Worm (Caenorhabditis elegans) whole organism, young adult: ENCODE measurements around the gene C27D9.1.

Experiments
- B0336.3 ChIP-seq: fragments of 200-800 bp; sonication (Bioruptor generic); IDR thresholded peaks from 2 replicates; pipeline ENCODE4 v1.3.6; 2022; ENCODE audit warnings: missing genetic modification characterization, missing compliant biosample characterization
- C17E4.6 ChIP-seq: fragments of 200-800 bp; sonication (Bioruptor generic); IDR thresholded peaks from 2 replicates; pipeline ENCODE4 v1.3.6; 2022; ENCODE audit warnings: missing genetic modification reagents, missing genetic modification characterization, missing compliant biosample characterization
- D2030.7 ChIP-seq: fragments of 200-800 bp; sonication (Bioruptor generic); IDR thresholded peaks from 2 replicates; pipeline ENCODE4 v1.3.6; 2022; ENCODE audit warnings: missing genetic modification reagents, missing genetic modification characterization, missing compliant biosample characterization
- F10E7.11 ChIP-seq: sonication (generic microtip); optimal IDR thresholded peaks from 2 replicates; lab custom pipeline; 2017; ENCODE audit warnings: mild to moderate bottlenecking, missing genetic modification characterization, moderate library complexity, missing compliant biosample characterization
- F33H1.4 ChIP-seq: fragments of 200-800 bp; sonication (Bioruptor generic); IDR thresholded peaks from 2 replicates; pipeline ENCODE4 v1.3.6; 2022; ENCODE audit warnings: missing genetic modification reagents, missing genetic modification characterization, missing compliant biosample characterization
- F39B2.1 ChIP-seq: fragments of 200-800 bp; sonication (Bioruptor generic); IDR thresholded peaks from 2 replicates; pipeline ENCODE4 v1.3.6; 2022; ENCODE audit warnings: missing genetic modification reagents, missing genetic modification characterization, missing compliant biosample characterization
- F52B5.7 ChIP-seq: sonication (generic microtip); optimal IDR thresholded peaks from 2 replicates; lab custom pipeline; 2016; ENCODE audit warnings: mild to moderate bottlenecking, missing genetic modification characterization, missing compliant biosample characterization
- F55B11.4 ChIP-seq: sonication (generic microtip); optimal IDR thresholded peaks from 2 replicates; lab custom pipeline; 2016; ENCODE audit warnings: missing compliant biosample characterization, missing genetic modification characterization, borderline replicate concordance; ENCODE audit not compliant: insufficient read depth
- T07F8.4 ChIP-seq: sonication (generic microtip); optimal IDR thresholded peaks from 2 replicates; lab custom pipeline; 2016; ENCODE audit warnings: mild to moderate bottlenecking, missing genetic modification characterization, moderate library complexity, missing compliant biosample characterization
- Y53F4B.3 ChIP-seq: fragments of 200-800 bp; sonication (Bioruptor generic); IDR thresholded peaks from 2 replicates; pipeline ENCODE4 v1.3.6; 2022; ENCODE audit warnings: missing genetic modification reagents, missing genetic modification characterization, missing compliant biosample characterization
- Y95B8A.8 ChIP-seq: fragments of 200-800 bp; sonication (Bioruptor generic); IDR thresholded peaks from 2 replicates; pipeline ENCODE4 v1.3.6; 2022; ENCODE audit warnings: missing genetic modification reagents, missing genetic modification characterization, missing compliant biosample characterization
- ama-1 ChIP-seq, 3 experiments: fragments of 150-350 bp in 1 of 3; sonication (generic microtip) in 2 of 3; optimal IDR thresholded peaks; 2 replicates each; lab custom pipeline; 2014 to 2018; ENCODE audit warnings: missing biosample characterization in 2 of 3, missing genetic modification characterization in 2 of 3, missing genetic modification reagents in 2 of 3
- aptf-3 ChIP-seq: fragments of 200-800 bp; sonication (Bioruptor generic); IDR thresholded peaks from 2 replicates; pipeline ENCODE4 v1.3.6; 2022; ENCODE audit warnings: missing genetic modification characterization, missing compliant biosample characterization
- athp-1 ChIP-seq: sonication (generic microtip); optimal IDR thresholded peaks from 2 replicates; lab custom pipeline; 2017; ENCODE audit warnings: mild to moderate bottlenecking, missing genetic modification characterization, missing compliant biosample characterization
- attf-3 ChIP-seq: fragments of 200-800 bp; sonication (Bioruptor generic); conservative IDR thresholded peaks from 2 replicates; pipeline ENCODE4 v1.3.6; 2022; ENCODE audit warnings: missing genetic modification reagents, missing genetic modification characterization, missing compliant biosample characterization
- attf-5 ChIP-seq: fragments of 200-800 bp; sonication (Bioruptor generic); optimal IDR thresholded peaks from 2 replicates; lab custom pipeline; 2018; ENCODE audit warnings: mild to moderate bottlenecking, missing genetic modification characterization, missing compliant biosample characterization
- cebp-1 ChIP-seq, 2 experiments: fragments of 200-800 bp in 1 of 2; sonication (Bioruptor generic) in 1 of 2; sonication (generic microtip) in 1 of 2; IDR thresholded peaks in 1 of 2; optimal IDR thresholded peaks in 1 of 2; 2 replicates each; pipeline versions ENCODE4 v1.3.6 to Lab custom; 2017 to 2022; ENCODE audit warnings: missing compliant biosample characterization in 2 of 2, missing genetic modification characterization in 2 of 2, mild to moderate bottlenecking in 1 of 2, missing genetic modification reagents in 1 of 2, moderate library complexity in 1 of 2
- ceh-27 ChIP-seq: fragments of 200-800 bp; sonication (Bioruptor generic); optimal IDR thresholded peaks from 2 replicates; lab custom pipeline; 2018; ENCODE audit warnings: mild to moderate bottlenecking, missing genetic modification characterization, moderate library complexity, missing compliant biosample characterization
- ceh-79 ChIP-seq: sonication (generic microtip); optimal IDR thresholded peaks from 2 replicates; lab custom pipeline; 2017; ENCODE audit warnings: mild to moderate bottlenecking, missing genetic modification characterization, missing compliant biosample characterization
- ceh-91 ChIP-seq: fragments of 200-800 bp; sonication (Bioruptor generic); IDR thresholded peaks from 2 replicates; pipeline ENCODE4 v1.3.6; 2022; ENCODE audit warnings: missing genetic modification reagents, missing genetic modification characterization, missing compliant biosample characterization
- dox-1 ChIP-seq: fragments of 200-800 bp; sonication (Bioruptor generic); IDR thresholded peaks from 2 replicates; pipeline ENCODE4 v1.3.6; 2022; ENCODE audit warnings: missing genetic modification reagents, missing genetic modification characterization, missing compliant biosample characterization
- dpl-1 ChIP-seq: fragments of 150-350 bp; optimal IDR thresholded peaks from 2 replicates; lab custom pipeline; 2014; ENCODE audit warnings: missing biosample characterization, missing genetic modification reagents, missing genetic modification characterization
- egl-44 ChIP-seq: fragments of 200-800 bp; sonication (Bioruptor generic); IDR thresholded peaks from 2 replicates; pipeline ENCODE4 v1.3.6; 2022; ENCODE audit warnings: missing genetic modification reagents, missing genetic modification characterization, missing compliant biosample characterization
- him-1 ChIP-seq: sonication (generic microtip); optimal IDR thresholded peaks from 2 replicates; lab custom pipeline; 2016; ENCODE audit warnings: missing genotype, missing genetic modification reagents, missing genetic modification characterization, missing compliant biosample characterization
- hmg-1.2 ChIP-seq: fragments of 200-800 bp; sonication (Bioruptor generic); IDR thresholded peaks from 2 replicates; pipeline ENCODE4 v1.3.6; 2022; ENCODE audit warnings: missing genetic modification reagents, missing genetic modification characterization, missing compliant biosample characterization
- lag-1 ChIP-seq: fragments of 200-800 bp; sonication (Bioruptor generic); IDR thresholded peaks from 2 replicates; pipeline ENCODE4 v1.3.6; 2022; ENCODE audit warnings: missing genetic modification reagents, missing genetic modification characterization, missing compliant biosample characterization
- let-526 ChIP-seq: fragments of 200-800 bp; sonication (Bioruptor generic); IDR thresholded peaks from 2 replicates; pipeline ENCODE4 v1.3.6; 2022; ENCODE audit warnings: missing genetic modification reagents, missing genetic modification characterization, missing compliant biosample characterization
- let-607 ChIP-seq, 2 experiments: fragments of 200-800 bp in 1 of 2; sonication (Bioruptor generic) in 1 of 2; sonication (generic microtip) in 1 of 2; optimal IDR thresholded peaks; 2 replicates each; lab custom pipeline; 2016 to 2018; ENCODE audit warnings: mild to moderate bottlenecking in 2 of 2, missing compliant biosample characterization in 2 of 2, missing genetic modification characterization in 2 of 2, moderate library complexity in 2 of 2, missing genotype in 1 of 2
- lin-26 ChIP-seq: fragments of 200-800 bp; sonication (Bioruptor generic); IDR thresholded peaks from 2 replicates; pipeline ENCODE4 v1.3.6; 2022; ENCODE audit warnings: missing genetic modification reagents, missing genetic modification characterization, missing compliant biosample characterization
- madf-3 ChIP-seq: fragments of 200-800 bp; sonication (Bioruptor generic); IDR thresholded peaks from 2 replicates; pipeline ENCODE4 v1.3.6; 2022; ENCODE audit warnings: missing genetic modification reagents, missing genetic modification characterization, missing compliant biosample characterization
- madf-6 ChIP-seq: fragments of 200-800 bp; sonication (Bioruptor generic); IDR thresholded peaks from 2 replicates; pipeline ENCODE4 v1.3.6; 2022; ENCODE audit warnings: missing genetic modification reagents, missing genetic modification characterization, missing compliant biosample characterization
- nfyb-1 ChIP-seq: fragments of 200-800 bp; sonication (Bioruptor generic); IDR thresholded peaks from 2 replicates; pipeline ENCODE4 v1.3.6; 2022; ENCODE audit warnings: missing genetic modification reagents, missing genetic modification characterization, missing compliant biosample characterization
- nhr-27 ChIP-seq: fragments of 200-800 bp; sonication (Bioruptor generic); optimal IDR thresholded peaks from 2 replicates; lab custom pipeline; 2018; ENCODE audit warnings: mild to moderate bottlenecking, missing genetic modification characterization, moderate library complexity, missing compliant biosample characterization
- nhr-80 ChIP-seq: sonication (generic microtip); optimal IDR thresholded peaks from 2 replicates; lab custom pipeline; 2016; ENCODE audit warnings: missing genetic modification characterization, missing compliant biosample characterization
- rpc-1 ChIP-seq, 2 experiments: fragments of 150-350 bp in 1 of 2; sonication (generic microtip) in 1 of 2; optimal IDR thresholded peaks; 2 replicates each; lab custom pipeline; 2014 to 2018; ENCODE audit warnings: missing biosample characterization in 1 of 2, missing genetic modification characterization in 1 of 2, missing genetic modification reagents in 1 of 2, missing genotype in 1 of 2
- snpc-4 ChIP-seq, 5 experiments: fragments of 150-350 bp in 1 of 5; sonication (generic microtip) in 4 of 5; optimal IDR thresholded peaks; 2 replicates each; lab custom pipeline; 2014 to 2018; ENCODE audit warnings: missing genetic modification characterization in 5 of 5, missing biosample characterization in 3 of 5, antibody characterized with exemption in 2 of 5, mild to moderate bottlenecking in 2 of 5, missing compliant biosample characterization in 2 of 5, missing genotype in 2 of 5, moderate library complexity in 2 of 5, missing genetic modification reagents in 1 of 5
- ztf-25 ChIP-seq: fragments of 200-800 bp; sonication (Bioruptor generic); IDR thresholded peaks from 2 replicates; pipeline ENCODE4 v1.3.6; 2022; ENCODE audit warnings: missing genetic modification reagents, missing genetic modification characterization, missing compliant biosample characterization
- ztf-28 ChIP-seq: fragments of 200-800 bp; sonication (Bioruptor generic); IDR thresholded peaks from 2 replicates; pipeline ENCODE4 v1.3.6; 2022; ENCODE audit warnings: missing genetic modification reagents, missing genetic modification characterization, missing compliant biosample characterization

The C27D9.1 gene

ce11 chrII:4710120-4710519 lies 43.1 kb upstream of the C27D9.1 start, which contains the start of gene tag-151 (continued):
- TF ChIP-seq C17E4.6 (GFP tag; lab: Robert Waterston, UW) (no peak), attf-3 (no peak)

ce11 chrII:4710813-4711212 lies 42.4 kb upstream of the C27D9.1 start:
- TF ChIP-seq madf-3 (no peak), athp-1 (tag; lab: Kevin White, UChicago) (no peak), rpc-1 (optimal IDR thresholded peaks at IDR 0.05; lab: Kevin White, UChicago) (no peak), rpc-1 (tag; optimal IDR thresholded peaks at IDR 0.05; lab: Kevin White, UChicago) (no peak), egl-44 (GFP tag; lab: Robert Waterston, UW) (no peak)

DNA sequence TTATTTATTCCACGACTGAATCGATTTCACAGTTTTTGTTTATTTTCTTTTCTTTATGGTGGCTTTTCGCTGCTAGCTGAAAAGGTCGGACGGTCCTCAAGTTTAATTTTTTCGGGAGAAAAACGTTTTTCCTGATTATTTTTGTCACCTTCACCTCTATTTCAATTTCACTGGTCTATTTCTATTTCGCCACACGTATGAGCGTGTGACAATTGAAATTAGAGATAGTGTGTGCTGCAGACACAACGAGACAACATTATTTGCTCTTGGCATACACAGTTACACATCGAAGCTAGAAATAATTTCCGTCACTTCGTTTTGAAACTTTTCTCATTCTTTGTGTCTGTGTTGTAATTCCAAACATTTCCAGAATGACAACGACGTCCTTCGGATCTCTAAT lies 37.5 kb upstream of the C27D9.1 start, which contains the start of gene F41C3.8:
TSS of gene F41C3.8 (plus strand) at position 371 of the 400 bp plus-strand sequence.
- TF ChIP-seq D2030.7, result no peak
- TF ChIP-seq let-607 (tag; optimal IDR thresholded peaks at IDR 0.05; lab: Kevin White, UChicago), result peak in 1 of 2 experiments; percentile 87
- TF ChIP-seq dox-1 (GFP tag; lab: Robert Waterston, UW), result 0 out of 2 replicates have a peak, but pooled peaks have one; percentile 24
- TF ChIP-seq nhr-80 (tag; lab: Kevin White, UChicago), result peak; percentile 89
- no peak for TF ChIP-seq ceh-27 (GFP tag; lab: Kevin White, UChicago)
- peak; percentile 50 for TF ChIP-seq attf-5 (GFP tag; lab: Kevin White, UChicago)
- no peak for TF ChIP-seq F52B5.7 (tag; lab: Kevin White, UChicago)
- TF ChIP-seq B0336.3 (GFP tag; lab: Robert Waterston, UW), result no peak
- TF ChIP-seq ztf-25 (GFP tag; lab: Robert Waterston, UW), result no peak
- TF ChIP-seq F10E7.11, result no peak
- TF ChIP-seq lin-26 (GFP tag; lab: Robert Waterston, UW), result no peak
- no peak for TF ChIP-seq nfyb-1 (GFP tag; lab: Robert Waterston, UW)
- no peak for TF ChIP-seq aptf-3 (GFP tag; lab: Robert Waterston, UW)
- TF ChIP-seq nhr-27 (tag; lab: Kevin White, UChicago), result no peak
- no peak for TF ChIP-seq F33H1.4 (GFP tag; lab: Robert Waterston, UW)
- 0 out of 2 replicates have a peak, but pooled peaks have one; percentile 29 for TF ChIP-seq cebp-1 (GFP tag; IDR thresholded peaks at IDR 0.05; lab: Robert Waterston, UW)
- TF ChIP-seq cebp-1 (tag; optimal IDR thresholded peaks at IDR 0.05; lab: Kevin White, UChicago), result peak; percentile 70

DNA sequence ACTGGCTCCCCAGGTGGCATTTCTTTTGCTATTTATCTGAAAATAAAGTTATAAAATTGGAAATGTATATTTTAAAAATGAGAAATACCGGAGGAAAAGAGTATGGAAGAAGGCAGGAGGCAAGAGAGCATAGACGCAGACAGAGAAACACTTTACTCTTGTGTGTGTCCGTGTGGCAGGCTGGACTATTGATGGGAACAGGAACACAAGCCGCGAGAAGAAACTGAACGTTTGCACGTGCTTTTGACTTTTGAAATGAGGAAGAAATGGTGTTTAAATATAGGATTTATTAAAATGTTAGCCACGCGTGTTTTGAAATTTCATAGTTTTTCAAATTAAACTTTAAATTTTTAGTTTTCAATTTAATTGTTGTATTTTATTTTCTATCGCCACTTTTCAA lies 27.1 kb upstream of the C27D9.1 start, which contains the start of gene F10G7.10:
TSS of gene F10G7.10 (minus strand) at position 145 of the 400 bp plus-strand sequence.
- TF ChIP-seq attf-5 (GFP tag; lab: Kevin White, UChicago) (peak; percentile 46), hmg-1.2 (GFP tag; lab: Robert Waterston, UW) (peak; percentile 35; the same call in 1 of the 2 replicates), attf-3 (no peak), cebp-1 (GFP tag; IDR thresholded peaks at IDR 0.05; lab: Robert Waterston, UW) (no peak), cebp-1 (tag; optimal IDR thresholded peaks at IDR 0.05; lab: Kevin White, UChicago) (peak; percentile 62)

- TF ChIP-seq let-526 (GFP tag; lab: Robert Waterston, UW) (no peak), ztf-28 (no peak), ceh-91 (GFP tag; lab: Robert Waterston, UW) (no peak), F39B2.1 (GFP tag; lab: Robert Waterston, UW) (no peak), lag-1 (GFP tag; lab: Robert Waterston, UW) (no peak), madf-6 (peak; percentile 86; the same call in 1 of the 2 replicates), snpc-4 (GFP tag; optimal IDR thresholded peaks at IDR 0.05; lab: Kevin White, UChicago) (no peak), snpc-4 (tag; optimal IDR thresholded peaks at IDR 0.05; lab: Kevin White, UChicago) (no peak), him-1 (tag; lab: Kevin White, UChicago) (no peak), F55B11.4 (tag; lab: Kevin White, UChicago) (no peak), Y95B8A.8 (GFP tag; lab: Robert Waterston, UW) (no peak), ama-1 (optimal IDR thresholded peaks at IDR 0.05; lab: Kevin White, UChicago) (peak; percentile 18), ama-1 (GFP tag; optimal IDR thresholded peaks at IDR 0.05; lab: Kevin White, UChicago) (no peak), ceh-79 (tag; lab: Kevin White, UChicago) (no peak), T07F8.4 (no peak), C17E4.6 (GFP tag; lab: Robert Waterston, UW) (no peak), Y53F4B.3 (GFP tag; lab: Robert Waterston, UW) (no peak), dpl-1 (peak; percentile 33)
Measured at ce11 chrII:4726750-4727384, 26.3 kb upstream of the C27D9.1 start.
